Worm (Caenorhabditis elegans) whole organism, L1 larva: ENCODE data around the gene rpl-23.
A peak's percentile ranks its signal among the peaks of the same experiment; 100 is the strongest.

Experiments used
- C04F5.9 ChIP-seq: sonication (generic microtip); optimal IDR thresholded peaks from 2 replicates; lab custom pipeline; 2016; ENCODE audit warnings: missing genetic modification characterization, missing compliant biosample characterization
- C16A3.4 ChIP-seq: fragments of 150-350 bp; optimal IDR thresholded peaks from 2 replicates; lab custom pipeline; 2014; ENCODE audit warnings: missing biosample characterization, missing genetic modification characterization
- Y116A8C.19 ChIP-seq: sonication (generic microtip); optimal IDR thresholded peaks from 2 replicates; lab custom pipeline; 2016; ENCODE audit warnings: missing compliant biosample characterization, missing genetic modification characterization, borderline replicate concordance
- aly-2 ChIP-seq: fragments of 150-350 bp; optimal IDR thresholded peaks from 2 replicates; lab custom pipeline; 2014; ENCODE audit warnings: missing biosample characterization, missing genetic modification characterization
- ama-1 ChIP-seq: fragments of 150-350 bp; optimal IDR thresholded peaks from 2 replicates; lab custom pipeline; 2014
- blmp-1 ChIP-seq: fragments of 150-350 bp; optimal IDR thresholded peaks from 2 replicates; lab custom pipeline; 2014; ENCODE audit warnings: missing biosample characterization, missing genetic modification characterization
- ceh-8 ChIP-seq: fragments of 200-800 bp; sonication (Bioruptor generic); optimal IDR thresholded peaks from 2 replicates; lab custom pipeline; 2018; ENCODE audit warnings: mild to moderate bottlenecking, missing genetic modification characterization, moderate library complexity, missing compliant biosample characterization
- dpl-1 ChIP-seq, 3 experiments: fragments of 150-350 bp in 2 of 3; sonication (generic microtip) in 1 of 3; optimal IDR thresholded peaks; 2 replicates each; lab custom pipeline; 2014 to 2017; ENCODE audit warnings: missing biosample characterization in 3 of 3, missing genetic modification characterization in 3 of 3, missing genetic modification reagents in 3 of 3
- efl-1 ChIP-seq, 4 experiments: fragments of 150-350 bp; optimal IDR thresholded peaks in 3 of 4; peaks in 1 of 4; 1 replicate in 1 of 4; 2 replicates in 3 of 4; lab custom pipeline; 2014; ENCODE audit warnings: missing biosample characterization in 2 of 4, missing genetic modification characterization in 2 of 4, missing genetic modification reagents in 2 of 4
- efl-3 ChIP-seq: fragments of 200-800 bp; sonication (Bioruptor generic); optimal IDR thresholded peaks from 2 replicates; lab custom pipeline; 2018; ENCODE audit warnings: mild to moderate bottlenecking, missing genetic modification characterization, missing compliant biosample characterization
- fkh-10 ChIP-seq: sonication (generic microtip); optimal IDR thresholded peaks from 2 replicates; lab custom pipeline; 2017; ENCODE audit warnings: missing biosample characterization, missing genetic modification reagents, missing genetic modification characterization
- fkh-4 ChIP-seq: sonication (generic microtip); optimal IDR thresholded peaks from 2 replicates; lab custom pipeline; 2016; ENCODE audit warnings: missing compliant biosample characterization, missing genetic modification characterization, borderline replicate concordance
- fos-1 ChIP-seq: fragments of 150-350 bp; optimal IDR thresholded peaks from 2 replicates; lab custom pipeline; 2014; ENCODE audit warnings: missing biosample characterization, missing genetic modification characterization
- irx-1 ChIP-seq: sonication (generic microtip); optimal IDR thresholded peaks from 2 replicates; lab custom pipeline; 2016; ENCODE audit warnings: missing genetic modification characterization, missing compliant biosample characterization
- isw-1 ChIP-seq: fragments of 200-800 bp; sonication (Bioruptor generic); IDR thresholded peaks from 2 replicates; pipeline ENCODE4 v1.3.6; 2022; ENCODE audit warnings: missing genetic modification characterization, missing compliant biosample characterization
- lin-13 ChIP-seq: fragments of 150-350 bp; optimal IDR thresholded peaks from 2 replicates; lab custom pipeline; 2014; ENCODE audit warnings: missing biosample characterization, missing genetic modification reagents, missing genetic modification characterization
- lin-14 ChIP-seq: fragments of 200-800 bp; sonication (Bioruptor generic); optimal IDR thresholded peaks from 2 replicates; lab custom pipeline; 2018; ENCODE audit warnings: mild to moderate bottlenecking, missing genetic modification characterization, moderate library complexity, missing compliant biosample characterization
- lin-15B ChIP-seq: fragments of 150-350 bp; sonication (generic microtip); optimal IDR thresholded peaks from 3 replicates; lab custom pipeline; 2014; ENCODE audit warnings: missing biosample characterization, missing genetic modification characterization
- lin-35 ChIP-seq, 2 experiments: fragments of 150-350 bp; optimal IDR thresholded peaks; 2 replicates each; lab custom pipeline; 2014; ENCODE audit warnings: missing biosample characterization in 2 of 2, missing genetic modification characterization in 2 of 2, missing genetic modification reagents in 2 of 2
- lin-39 ChIP-seq: fragments of 150-350 bp; optimal IDR thresholded peaks from 2 replicates; lab custom pipeline; 2014; ENCODE audit warnings: missing biosample characterization, missing genetic modification reagents, missing genetic modification characterization
- lir-3 ChIP-seq: sonication (generic microtip); optimal IDR thresholded peaks from 2 replicates; lab custom pipeline; 2016; ENCODE audit warnings: mild to moderate bottlenecking, missing genetic modification characterization, moderate library complexity, missing compliant biosample characterization; ENCODE audit not compliant: poor library complexity
- lsy-2 ChIP-seq, 2 experiments: fragments of 150-350 bp; optimal IDR thresholded peaks; 2 replicates each; lab custom pipeline; 2014; ENCODE audit warnings: missing biosample characterization in 2 of 2, missing genetic modification characterization in 2 of 2
- mab-9 ChIP-seq: fragments of 200-800 bp; sonication (Bioruptor generic); IDR thresholded peaks from 2 replicates; pipeline ENCODE4 v1.3.6; 2022; ENCODE audit warnings: missing genetic modification reagents, missing genetic modification characterization, missing compliant biosample characterization
- mdl-1 ChIP-seq, 2 experiments: fragments of 150-350 bp; optimal IDR thresholded peaks; 2 replicates each; lab custom pipeline; 2014 to 2017; ENCODE audit warnings: missing biosample characterization in 2 of 2, missing genetic modification characterization in 2 of 2, inconsistent platforms in 1 of 2
- mep-1 ChIP-seq: fragments of 150-350 bp; optimal IDR thresholded peaks from 2 replicates; lab custom pipeline; 2014; ENCODE audit warnings: missing biosample characterization, missing genetic modification characterization
- nhr-12 ChIP-seq: sonication (generic microtip); optimal IDR thresholded peaks from 2 replicates; lab custom pipeline; 2017; ENCODE audit warnings: missing biosample characterization, missing genetic modification characterization
- nhr-19 ChIP-seq: fragments of 200-800 bp; sonication (Bioruptor generic); conservative IDR thresholded peaks from 2 replicates; pipeline ENCODE4 v1.3.6; 2022; ENCODE audit warnings: missing genetic modification characterization, missing compliant biosample characterization
- nhr-20 ChIP-seq: sonication (generic microtip); optimal IDR thresholded peaks from 2 replicates; lab custom pipeline; 2016; ENCODE audit warnings: mild to moderate bottlenecking, missing genetic modification characterization, missing compliant biosample characterization
- nhr-237 ChIP-seq: fragments of 150-350 bp; optimal IDR thresholded peaks from 2 replicates; lab custom pipeline; 2014; ENCODE audit warnings: missing biosample characterization, missing genetic modification characterization
- nhr-28 ChIP-seq: fragments of 150-350 bp; optimal IDR thresholded peaks from 2 replicates; lab custom pipeline; 2014; ENCODE audit warnings: missing biosample characterization, missing genetic modification characterization
- nhr-71 ChIP-seq: sonication (generic microtip); optimal IDR thresholded peaks from 2 replicates; lab custom pipeline; 2016; ENCODE audit warnings: mild to moderate bottlenecking, missing genetic modification characterization, moderate library complexity, missing compliant biosample characterization
- nhr-77 ChIP-seq: fragments of 150-350 bp; optimal IDR thresholded peaks from 2 replicates; lab custom pipeline; 2014; ENCODE audit warnings: missing biosample characterization, missing genetic modification characterization
- nhr-84 ChIP-seq: sonication (generic microtip); optimal IDR thresholded peaks from 2 replicates; lab custom pipeline; 2017; ENCODE audit warnings: missing biosample characterization, missing genetic modification characterization
- nhr-85 ChIP-seq: sonication (generic microtip); peaks from one replicate; lab custom pipeline; 2016; ENCODE audit warnings: missing genetic modification characterization, inconsistent platforms, missing compliant biosample characterization
- pag-3 ChIP-seq: sonication (generic microtip); optimal IDR thresholded peaks from 2 replicates; lab custom pipeline; 2017; ENCODE audit warnings: missing genetic modification characterization, mild to moderate bottlenecking, missing compliant biosample characterization, antibody characterized with exemption, borderline replicate concordance; ENCODE audit not compliant: insufficient read depth
- pax-3 ChIP-seq: fragments of 200-800 bp; sonication (Bioruptor generic); optimal IDR thresholded peaks from 2 replicates; lab custom pipeline; 2018; ENCODE audit warnings: mild to moderate bottlenecking, missing genetic modification characterization, moderate library complexity, missing compliant biosample characterization
- pqm-1 ChIP-seq: sonication (generic microtip); optimal IDR thresholded peaks from 3 replicates; lab custom pipeline; 2017; ENCODE audit warnings: missing biosample characterization, missing genetic modification characterization
- skn-1 ChIP-seq: fragments of 150-350 bp; optimal IDR thresholded peaks from 2 replicates; lab custom pipeline; 2014; ENCODE audit warnings: missing biosample characterization, missing genetic modification characterization
- snpc-4 ChIP-seq: fragments of 150-350 bp; optimal IDR thresholded peaks from 2 replicates; lab custom pipeline; 2014; ENCODE audit warnings: missing biosample characterization, missing genetic modification characterization
- sox-4 ChIP-seq: sonication (generic microtip); optimal IDR thresholded peaks from 2 replicates; lab custom pipeline; 2016; ENCODE audit warnings: missing genetic modification characterization, missing compliant biosample characterization
- sup-37 ChIP-seq: fragments of 200-800 bp; sonication (Bioruptor generic); optimal IDR thresholded peaks from 2 replicates; lab custom pipeline; 2018; ENCODE audit warnings: mild to moderate bottlenecking, missing genetic modification characterization, missing compliant biosample characterization
- swsn-7 ChIP-seq: sonication (generic microtip); optimal IDR thresholded peaks from 2 replicates; lab custom pipeline; 2016; ENCODE audit warnings: missing genetic modification characterization, missing compliant biosample characterization
- tbx-2 ChIP-seq: sonication (generic microtip); optimal IDR thresholded peaks from 2 replicates; lab custom pipeline; 2016; ENCODE audit warnings: missing genetic modification characterization, missing compliant biosample characterization
- unc-130 ChIP-seq: fragments of 150-350 bp; optimal IDR thresholded peaks from 2 replicates; lab custom pipeline; 2017; ENCODE audit warnings: missing biosample characterization, missing genetic modification characterization, inconsistent platforms
- unc-62 ChIP-seq: fragments of 150-350 bp; optimal IDR thresholded peaks from 2 replicates; lab custom pipeline; 2014; ENCODE audit warnings: missing biosample characterization, missing genetic modification reagents, missing genetic modification characterization
- unc-86 ChIP-seq: sonication (generic microtip); optimal IDR thresholded peaks from 2 replicates; lab custom pipeline; 2016; ENCODE audit warnings: missing genetic modification characterization, missing compliant biosample characterization
- vab-15 ChIP-seq: sonication (generic microtip); optimal IDR thresholded peaks from 2 replicates; lab custom pipeline; 2017; ENCODE audit warnings: missing genotype, mild to moderate bottlenecking, missing genetic modification characterization, missing compliant biosample characterization
- xbp-1 ChIP-seq: sonication (generic microtip); optimal IDR thresholded peaks from 2 replicates; lab custom pipeline; 2016; ENCODE audit warnings: missing genetic modification characterization, missing compliant biosample characterization
- zag-1 ChIP-seq: fragments of 150-350 bp; optimal IDR thresholded peaks from 2 replicates; lab custom pipeline; 2014; ENCODE audit warnings: missing biosample characterization, missing genetic modification characterization
- zip-4 ChIP-seq: fragments of 200-800 bp; sonication (Bioruptor generic); optimal IDR thresholded peaks from 2 replicates; lab custom pipeline; 2018; ENCODE audit warnings: mild to moderate bottlenecking, missing genetic modification characterization, moderate library complexity, missing compliant biosample characterization
- ztf-11 ChIP-seq, 2 experiments: sonication (generic microtip); optimal IDR thresholded peaks; 2 replicates each; lab custom pipeline; 2016 to 2017; ENCODE audit warnings: missing genetic modification characterization in 2 of 2, missing biosample characterization in 1 of 2, missing compliant biosample characterization in 1 of 2
- ztf-4 ChIP-seq: fragments of 150-350 bp; optimal IDR thresholded peaks from 2 replicates; lab custom pipeline; 2014; ENCODE audit warnings: missing biosample characterization, missing genetic modification characterization

The rpl-23 gene

ce11 chrIII:5697963-5698730 lies 7.8 kb downstream of the rpl-23 start, which contains the start of the genes lgg-3 and rgs-5 (continued):
- TF ChIP-seq lir-3 (tag; lab: Kevin White, UChicago) (no peak), unc-130 (tag; lab: Kevin White, UChicago) (no peak), swsn-7 (tag; lab: Kevin White, UChicago) (no peak), Y116A8C.19 (no peak), efl-1 (optimal IDR thresholded peaks at IDR 0.05; lab: Kevin White, UChicago) (peak; percentile 50 to 70), efl-1 (GFP tag; optimal IDR thresholded peaks at IDR 0.05 in 1 of 2; lab: Kevin White, UChicago) (peak; percentile 47 to 93), nhr-12 (no peak), pqm-1 (tag; lab: Kevin White, UChicago) (no peak), mdl-1 (tag; optimal IDR thresholded peaks at IDR 0.05; lab: Kevin White, UChicago) (peak in 1 of 2 experiments; percentile 8), tbx-2 (tag; lab: Kevin White, UChicago) (no peak), nhr-19 (GFP tag; lab: Robert Waterston, UW) (no peak), lsy-2 (tag; optimal IDR thresholded peaks at IDR 0.05; lab: Kevin White, UChicago) (peak; percentile 30 to 62), blmp-1 (tag; lab: Kevin White, UChicago) (peak; percentile 20), ztf-4 (no peak), xbp-1 (tag; lab: Kevin White, UChicago) (no peak), irx-1 (tag; lab: Kevin White, UChicago) (no peak), snpc-4 (tag; lab: Kevin White, UChicago) (no peak), nhr-71 (tag; lab: Kevin White, UChicago) (peak; percentile 46), nhr-85 (peak; percentile 17), efl-3 (GFP tag; lab: Kevin White, UChicago) (no peak), fkh-10 (GFP tag; lab: Kevin White, UChicago) (no peak), nhr-237 (tag; lab: Kevin White, UChicago) (no peak), nhr-20 (tag; lab: Kevin White, UChicago) (peak; percentile 3), lin-13 (GFP tag; lab: Kevin White, UChicago) (no peak), zip-4 (GFP tag; lab: Kevin White, UChicago) (no peak), C04F5.9 (tag; lab: Kevin White, UChicago) (no peak), pax-3 (tag; lab: Kevin White, UChicago) (no peak), lin-39 (tag; lab: Kevin White, UChicago) (no peak), skn-1 (tag; lab: Kevin White, UChicago) (no peak), sox-4 (no peak), nhr-77 (tag; lab: Kevin White, UChicago) (no peak), zag-1 (tag; lab: Kevin White, UChicago) (no peak), vab-15 (no peak), lin-35 (GFP tag; optimal IDR thresholded peaks at IDR 0.05; lab: Kevin White, UChicago) (peak; percentile 10 to 70), nhr-84 (tag; lab: Kevin White, UChicago) (no peak), ztf-11 (tag; optimal IDR thresholded peaks at IDR 0.05; lab: Kevin White, UChicago) (no peak), aly-2 (tag; lab: Kevin White, UChicago) (no peak), fos-1 (no peak), ama-1 (lab: Kevin White, UChicago) (no peak), pag-3 (tag; lab: Kevin White, UChicago) (no peak), C16A3.4 (tag; lab: Kevin White, UChicago) (peak; percentile 27), unc-62 (GFP tag; lab: Kevin White, UChicago) (no peak), mep-1 (tag; lab: Kevin White, UChicago) (peak; percentile 15), nhr-28 (tag; lab: Kevin White, UChicago) (no peak), lin-15B (peak; percentile 18), unc-86 (tag; lab: Kevin White, UChicago) (no peak), fkh-4 (tag; lab: Kevin White, UChicago) (no peak), lin-14 (GFP tag; lab: Kevin White, UChicago) (no peak), mab-9 (GFP tag; lab: Robert Waterston, UW) (no peak), sup-37 (no peak), isw-1 (GFP tag; lab: Robert Waterston, UW) (no peak), dpl-1 (GFP tag; optimal IDR thresholded peaks at IDR 0.05; lab: Kevin White, UChicago) (peak; percentile 14 to 64 (median 48)), ceh-8 (no peak)
